Worm (Caenorhabditis elegans) whole organism, young adult: Measurements from ENCODE around the gene Y41D4A.6.
A peak's percentile ranks its signal among the peaks of the same experiment; 100 is the strongest.

Experiments
- B0336.3 ChIP-seq: fragments of 200-800 bp; sonication (Bioruptor generic); IDR thresholded peaks from 2 replicates; pipeline ENCODE4 v1.3.6; 2022; ENCODE audit warnings: missing genetic modification characterization, missing compliant biosample characterization
- F23B12.7 ChIP-seq: sonication (generic microtip); optimal IDR thresholded peaks from 2 replicates; lab custom pipeline; 2017; ENCODE audit warnings: missing genetic modification characterization, mild to moderate bottlenecking, missing compliant biosample characterization, antibody characterized with exemption, moderate library complexity; ENCODE audit not compliant: insufficient read depth
- F33H1.4 ChIP-seq: fragments of 200-800 bp; sonication (Bioruptor generic); IDR thresholded peaks from 2 replicates; pipeline ENCODE4 v1.3.6; 2022; ENCODE audit warnings: missing genetic modification reagents, missing genetic modification characterization, missing compliant biosample characterization
- F55B11.4 ChIP-seq: sonication (generic microtip); optimal IDR thresholded peaks from 2 replicates; lab custom pipeline; 2016; ENCODE audit warnings: missing compliant biosample characterization, missing genetic modification characterization, borderline replicate concordance; ENCODE audit not compliant: insufficient read depth
- F57A8.1 ChIP-seq: fragments of 200-800 bp; sonication (Bioruptor generic); optimal IDR thresholded peaks from 2 replicates; lab custom pipeline; 2018; ENCODE audit warnings: mild to moderate bottlenecking, missing genetic modification characterization, moderate library complexity, missing compliant biosample characterization
- K11D2.4 ChIP-seq: fragments of 200-800 bp; sonication (Bioruptor generic); IDR thresholded peaks from 2 replicates; pipeline ENCODE4 v1.3.6; 2022; ENCODE audit warnings: missing genetic modification reagents, missing genetic modification characterization, missing compliant biosample characterization
- attf-5 ChIP-seq: fragments of 200-800 bp; sonication (Bioruptor generic); optimal IDR thresholded peaks from 2 replicates; lab custom pipeline; 2018; ENCODE audit warnings: mild to moderate bottlenecking, missing genetic modification characterization, missing compliant biosample characterization
- bed-2 ChIP-seq: fragments of 200-800 bp; sonication (Bioruptor generic); IDR thresholded peaks from 2 replicates; pipeline ENCODE4 v1.3.6; 2022; ENCODE audit warnings: missing genetic modification reagents, missing genetic modification characterization, missing compliant biosample characterization
- ccch-3 ChIP-seq: fragments of 200-800 bp; sonication (Bioruptor generic); optimal IDR thresholded peaks from 2 replicates; lab custom pipeline; 2018; ENCODE audit warnings: mild to moderate bottlenecking, missing genetic modification characterization, missing compliant biosample characterization
- ceh-40 ChIP-seq: fragments of 200-800 bp; sonication (Bioruptor generic); IDR thresholded peaks from 2 replicates; pipeline ENCODE4 v1.3.6; 2022; ENCODE audit warnings: missing genetic modification characterization, missing compliant biosample characterization
- ceh-58 ChIP-seq: fragments of 200-800 bp; sonication (Bioruptor generic); IDR thresholded peaks from 2 replicates; pipeline ENCODE4 v1.3.6; 2022; ENCODE audit warnings: missing genetic modification characterization, missing compliant biosample characterization
- ceh-79 ChIP-seq: sonication (generic microtip); optimal IDR thresholded peaks from 2 replicates; lab custom pipeline; 2017; ENCODE audit warnings: mild to moderate bottlenecking, missing genetic modification characterization, missing compliant biosample characterization
- chd-7 ChIP-seq: sonication (generic microtip); optimal IDR thresholded peaks from 2 replicates; lab custom pipeline; 2016; ENCODE audit warnings: mild to moderate bottlenecking, missing genetic modification characterization, moderate library complexity, missing compliant biosample characterization
- egl-44 ChIP-seq: fragments of 200-800 bp; sonication (Bioruptor generic); IDR thresholded peaks from 2 replicates; pipeline ENCODE4 v1.3.6; 2022; ENCODE audit warnings: missing genetic modification reagents, missing genetic modification characterization, missing compliant biosample characterization
- hlh-12 ChIP-seq: sonication (generic microtip); optimal IDR thresholded peaks from 2 replicates; lab custom pipeline; 2016; ENCODE audit warnings: missing genetic modification characterization, missing compliant biosample characterization
- hmg-1.2 ChIP-seq: fragments of 200-800 bp; sonication (Bioruptor generic); IDR thresholded peaks from 2 replicates; pipeline ENCODE4 v1.3.6; 2022; ENCODE audit warnings: missing genetic modification reagents, missing genetic modification characterization, missing compliant biosample characterization
- hmg-20 ChIP-seq: fragments of 200-800 bp; sonication (Bioruptor generic); IDR thresholded peaks from 2 replicates; pipeline ENCODE4 v1.3.6; 2022; ENCODE audit warnings: missing genetic modification reagents, missing genetic modification characterization, missing compliant biosample characterization
- hsf-1 ChIP-seq: fragments of 200-800 bp; sonication (Bioruptor generic); IDR thresholded peaks from 2 replicates; pipeline ENCODE4 v1.3.6; 2022; ENCODE audit warnings: missing genetic modification reagents, missing genetic modification characterization, missing compliant biosample characterization
- lin-54 ChIP-seq: fragments of 200-800 bp; sonication (Bioruptor generic); optimal IDR thresholded peaks from 2 replicates; lab custom pipeline; 2018; ENCODE audit warnings: mild to moderate bottlenecking, missing genetic modification characterization, missing compliant biosample characterization
- lir-1 ChIP-seq: fragments of 200-800 bp; sonication (Bioruptor generic); conservative IDR thresholded peaks from 2 replicates; pipeline ENCODE4 v1.3.6; 2022; ENCODE audit warnings: missing genetic modification reagents, missing genetic modification characterization, missing compliant biosample characterization
- madf-10 ChIP-seq: sonication (generic microtip); optimal IDR thresholded peaks from 2 replicates; lab custom pipeline; 2016; ENCODE audit warnings: mild to moderate bottlenecking, missing genetic modification characterization, missing compliant biosample characterization
- madf-6 ChIP-seq: fragments of 200-800 bp; sonication (Bioruptor generic); IDR thresholded peaks from 2 replicates; pipeline ENCODE4 v1.3.6; 2022; ENCODE audit warnings: missing genetic modification reagents, missing genetic modification characterization, missing compliant biosample characterization
- mes-4 ChIP-seq: sonication (generic microtip); optimal IDR thresholded peaks from 2 replicates; lab custom pipeline; 2016; ENCODE audit warnings: missing genotype, missing genetic modification characterization, missing compliant biosample characterization
- nfya-2 ChIP-seq: fragments of 200-800 bp; sonication (Bioruptor generic); IDR thresholded peaks from 2 replicates; pipeline ENCODE4 v1.3.6; 2022; ENCODE audit warnings: missing genetic modification reagents, missing genetic modification characterization, missing compliant biosample characterization
- nhr-179 ChIP-seq: sonication (generic microtip); optimal IDR thresholded peaks from 2 replicates; lab custom pipeline; 2016; ENCODE audit warnings: mild to moderate bottlenecking, missing genetic modification characterization, missing compliant biosample characterization
- nhr-27 ChIP-seq: fragments of 200-800 bp; sonication (Bioruptor generic); optimal IDR thresholded peaks from 2 replicates; lab custom pipeline; 2018; ENCODE audit warnings: mild to moderate bottlenecking, missing genetic modification characterization, moderate library complexity, missing compliant biosample characterization
- nhr-80 ChIP-seq: sonication (generic microtip); optimal IDR thresholded peaks from 2 replicates; lab custom pipeline; 2016; ENCODE audit warnings: missing genetic modification characterization, missing compliant biosample characterization
- pha-4 ChIP-seq: fragments of 150-350 bp; sonication (generic microtip); optimal IDR thresholded peaks from 2 replicates; lab custom pipeline; 2014; ENCODE audit warnings: missing biosample characterization, missing genetic modification reagents, missing genetic modification characterization
- snpc-3.4 ChIP-seq: sonication (generic microtip); optimal IDR thresholded peaks from 2 replicates; lab custom pipeline; 2017; ENCODE audit warnings: missing genetic modification characterization, mild to moderate bottlenecking, missing compliant biosample characterization, antibody characterized with exemption, moderate library complexity, missing genotype, missing genetic modification reagents
- snpc-4 ChIP-seq, 5 experiments: fragments of 150-350 bp in 1 of 5; sonication (generic microtip) in 4 of 5; optimal IDR thresholded peaks; 2 replicates each; lab custom pipeline; 2014 to 2018; ENCODE audit warnings: missing genetic modification characterization in 5 of 5, missing biosample characterization in 3 of 5, antibody characterized with exemption in 2 of 5, mild to moderate bottlenecking in 2 of 5, missing compliant biosample characterization in 2 of 5, missing genotype in 2 of 5, moderate library complexity in 2 of 5, missing genetic modification reagents in 1 of 5
- tbx-9 ChIP-seq: sonication (generic microtip); optimal IDR thresholded peaks from 2 replicates; lab custom pipeline; 2016; ENCODE audit warnings: borderline replicate concordance, missing genetic modification characterization, inconsistent platforms, missing compliant biosample characterization
- zfh-2 ChIP-seq: fragments of 200-800 bp; sonication (Bioruptor generic); conservative IDR thresholded peaks from 2 replicates; pipeline ENCODE4 v1.3.6; 2022; ENCODE audit warnings: missing genetic modification reagents, missing genetic modification characterization, missing compliant biosample characterization
- ztf-26 ChIP-seq: sonication (generic microtip); optimal IDR thresholded peaks from 2 replicates; lab custom pipeline; 2017; ENCODE audit warnings: missing genetic modification characterization, missing compliant biosample characterization

The Y41D4A.6 gene

ce11 chrIV:1763452-1763851 is 18.1 kb upstream of the Y41D4A.6 start (continued):
- no peak for TF ChIP-seq chd-7
- TF ChIP-seq nhr-80 (tag; lab: Kevin White, UChicago): no peak
- no peak for TF ChIP-seq tbx-9
- peak; percentile 84 for TF ChIP-seq hmg-1.2 (GFP tag; lab: Robert Waterston, UW)
- TF ChIP-seq nfya-2: no peak
- no peak for TF ChIP-seq mes-4 (tag; lab: Kevin White, UChicago)
- TF ChIP-seq ztf-26 (tag; lab: Kevin White, UChicago): no peak
- no peak for TF ChIP-seq egl-44 (GFP tag; lab: Robert Waterston, UW)
- TF ChIP-seq lin-54: peak; percentile 56
- peak; percentile 78 for TF ChIP-seq zfh-2 (GFP tag; lab: Robert Waterston, UW)
- no peak for TF ChIP-seq nhr-27 (tag; lab: Kevin White, UChicago)
- no peak for TF ChIP-seq bed-2 (GFP tag; lab: Robert Waterston, UW)
- TF ChIP-seq ccch-3 (GFP tag; lab: Kevin White, UChicago): no peak

ce11 chrIV:1761553-1761952 is 16.2 kb upstream of the Y41D4A.6 start, which contains the start of gene Y41D4A.7:
TSS of gene Y41D4A.7 (minus strand) at chrIV:1761570.
- 0 out of 2 replicates have a peak, but pooled peaks have one; percentile 39 for TF ChIP-seq zfh-2 (GFP tag; lab: Robert Waterston, UW)
- no peak for TF ChIP-seq F57A8.1 (GFP tag; lab: Kevin White, UChicago)

DNA sequence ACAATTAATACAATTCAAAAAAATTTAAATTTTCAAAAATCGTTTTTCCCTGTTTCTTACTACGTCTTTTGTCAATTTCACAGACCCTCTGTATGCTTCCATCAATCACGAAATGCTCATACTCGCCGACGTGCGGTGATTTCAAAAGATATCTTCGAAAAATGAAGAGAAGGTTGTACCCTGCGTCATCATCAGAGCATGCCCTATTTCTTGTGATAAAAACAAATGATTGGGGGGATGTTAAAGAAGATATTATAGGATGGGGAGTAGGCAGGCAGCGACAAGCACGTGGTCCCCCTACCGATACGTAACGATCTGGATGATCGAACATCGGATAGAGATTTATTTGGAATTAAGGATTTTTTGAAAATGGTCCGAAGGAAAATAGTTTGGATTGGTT is 13.3 kb upstream of the Y41D4A.6 start:
- TF ChIP-seq B0336.3 (no peak), madf-10 (tag; lab: Kevin White, UChicago) (no peak), F23B12.7 (tag; lab: Kevin White, UChicago) (no peak), ceh-79 (tag; lab: Kevin White, UChicago) (no peak), nhr-80 (tag; lab: Kevin White, UChicago) (no peak)

DNA sequence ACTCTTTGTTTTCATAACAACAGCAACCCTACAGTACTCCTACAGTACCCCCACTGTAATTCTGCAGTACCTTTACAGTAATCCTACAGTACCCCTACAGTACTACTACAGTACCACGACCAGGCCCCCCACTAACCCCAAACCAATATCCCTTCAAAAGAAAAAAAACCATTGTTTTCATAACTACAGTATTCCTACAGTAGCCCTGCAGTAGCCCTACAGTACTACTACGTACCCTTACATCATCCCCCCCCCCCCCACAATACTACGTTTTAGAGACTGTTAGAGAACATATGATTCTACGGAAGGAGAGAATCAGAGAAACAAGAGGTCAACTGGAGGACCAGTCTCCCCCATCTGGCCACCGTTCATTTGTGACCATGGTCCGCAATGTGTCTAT is 8.2 kb upstream of the Y41D4A.6 start, which contains the start of gene Y41D4A.3:
TSS of gene Y41D4A.3 (plus strand) at position 301 of the 400 bp plus-strand sequence.
- TF ChIP-seq hlh-12: no peak
- TF ChIP-seq snpc-3.4: no peak
- no peak for TF ChIP-seq F33H1.4 (GFP tag; lab: Robert Waterston, UW)
- TF ChIP-seq ceh-79 (tag; lab: Kevin White, UChicago): no peak
- no peak for TF ChIP-seq attf-5 (GFP tag; lab: Kevin White, UChicago)
- no peak for TF ChIP-seq lir-1 (GFP tag; lab: Robert Waterston, UW)
- no peak for TF ChIP-seq pha-4 (tag; lab: Kevin White, UChicago)
- no peak; the same call in 1 of the 2 replicates for TF ChIP-seq ceh-58
- no peak for TF ChIP-seq ceh-40 (GFP tag; lab: Robert Waterston, UW)
- no peak for TF ChIP-seq F55B11.4 (tag; lab: Kevin White, UChicago)
- no peak for TF ChIP-seq bed-2 (GFP tag; lab: Robert Waterston, UW)
- no peak for TF ChIP-seq madf-6 (GFP tag; lab: Robert Waterston, UW)
- no peak for TF ChIP-seq hmg-20 (GFP tag; lab: Robert Waterston, UW)
- TF ChIP-seq ztf-26 (tag; lab: Kevin White, UChicago): no peak
- no peak for TF ChIP-seq chd-7
- TF ChIP-seq K11D2.4: no peak
- no peak for TF ChIP-seq snpc-4 (GFP tag; optimal IDR thresholded peaks at IDR 0.05; lab: Kevin White, UChicago)
- TF ChIP-seq snpc-4 (tag; optimal IDR thresholded peaks at IDR 0.05; lab: Kevin White, UChicago): no peak
- TF ChIP-seq hsf-1: no peak
- no peak for TF ChIP-seq nhr-179
